Fruit fly (Drosophila melanogaster) whole organism, prepupa: ENCODE measurements around the gene gdl.

Experiments used
- Blimp-1 ChIP-seq: fragments of 200-800 bp; sonication (Bioruptor generic); optimal IDR thresholded peaks from 3 replicates; lab custom pipeline; 2017; ENCODE audit warnings: missing biosample characterization, missing genetic modification characterization, mild to moderate bottlenecking, moderate library complexity, missing genetic modification reagents
- CG10631 ChIP-seq: fragments of 200-800 bp; sonication (Bioruptor generic); optimal IDR thresholded peaks from 2 replicates; lab custom pipeline; 2016; ENCODE audit warnings: missing biosample characterization, missing genetic modification characterization
- CG10669 ChIP-seq: fragments of 200-800 bp; sonication (Bioruptor generic); optimal IDR thresholded peaks from 3 replicates; lab custom pipeline; 2018; ENCODE audit warnings: missing biosample characterization, mild to moderate bottlenecking, missing genetic modification characterization, moderate library complexity
- CG11294 ChIP-seq: fragments of 200-800 bp; sonication (Bioruptor generic); IDR thresholded peaks from 2 replicates; pipeline ENCODE4 v1.3.6; 2022; ENCODE audit warnings: missing biosample characterization, missing genetic modification characterization
- CG11762 ChIP-seq: fragments of 200-800 bp; sonication (Bioruptor generic); optimal IDR thresholded peaks from 3 replicates; lab custom pipeline; 2016; ENCODE audit warnings: missing biosample characterization, missing genetic modification characterization; ENCODE audit not compliant: insufficient read depth
- CG15336 ChIP-seq: fragments of 200-800 bp; sonication (Bioruptor generic); IDR thresholded peaks from 2 replicates; pipeline ENCODE4 v1.3.6; 2022; ENCODE audit warnings: missing biosample characterization, missing genetic modification characterization
- CG1621 ChIP-seq: fragments of 200-800 bp; sonication (Bioruptor generic); optimal IDR thresholded peaks from 3 replicates; lab custom pipeline; 2018; ENCODE audit warnings: missing biosample characterization, mild to moderate bottlenecking, missing genetic modification characterization
- CG16779 ChIP-seq: fragments of 200-800 bp; sonication (Bioruptor generic); optimal IDR thresholded peaks from 3 replicates; lab custom pipeline; 2017; ENCODE audit warnings: missing biosample characterization, mild to moderate bottlenecking, missing genetic modification characterization
- CG3032 ChIP-seq: fragments of 200-800 bp; optimal IDR thresholded peaks from 2 replicates; lab custom pipeline; 2019; ENCODE audit warnings: missing biosample characterization, mild to moderate bottlenecking, missing genetic modification characterization, moderate library complexity
- CG32006 ChIP-seq: fragments of 200-800 bp; sonication (Bioruptor generic); optimal IDR thresholded peaks from 3 replicates; lab custom pipeline; 2017; ENCODE audit warnings: missing biosample characterization, mild to moderate bottlenecking, missing genetic modification characterization
- CG34406 ChIP-seq: fragments of 200-800 bp; sonication (Bioruptor generic); optimal IDR thresholded peaks from 3 replicates; lab custom pipeline; 2016; ENCODE audit warnings: missing biosample characterization, missing genetic modification characterization
- CG4318 ChIP-seq: fragments of 200-800 bp; sonication (Bioruptor generic); optimal IDR thresholded peaks from 3 replicates; lab custom pipeline; 2017; ENCODE audit warnings: missing biosample characterization, mild to moderate bottlenecking, missing genetic modification characterization
- CG6163 ChIP-seq: fragments of 200-800 bp; sonication (Bioruptor generic); IDR thresholded peaks from 3 replicates; pipeline ENCODE4 v1.3.6; 2022; ENCODE audit warnings: missing biosample characterization, missing genetic modification characterization
- CG6792 ChIP-seq: fragments of 200-800 bp; sonication (Bioruptor generic); optimal IDR thresholded peaks from 3 replicates; lab custom pipeline; 2016; ENCODE audit warnings: missing biosample characterization, missing genetic modification characterization
- CG6808 ChIP-seq: fragments of 200-800 bp; sonication (Bioruptor generic); optimal IDR thresholded peaks from 3 replicates; lab custom pipeline; 2017; ENCODE audit warnings: missing biosample characterization, missing genetic modification characterization, mild to moderate bottlenecking, moderate library complexity, missing genetic modification reagents
- CG6854 ChIP-seq: fragments of 200-800 bp; sonication (Bioruptor generic); optimal IDR thresholded peaks from 2 replicates; lab custom pipeline; 2017; ENCODE audit warnings: missing biosample characterization, mild to moderate bottlenecking, missing genetic modification characterization
- CG7368 ChIP-seq: fragments of 200-800 bp; sonication (Bioruptor generic); optimal IDR thresholded peaks from 3 replicates; lab custom pipeline; 2016; ENCODE audit warnings: missing biosample characterization, missing genetic modification characterization
- CG8119 ChIP-seq: fragments of 200-800 bp; sonication (Bioruptor generic); IDR thresholded peaks from 3 replicates; pipeline ENCODE4 v1.3.6; 2022; ENCODE audit warnings: missing biosample characterization, missing genetic modification characterization
- CG9139 ChIP-seq: fragments of 200-800 bp; sonication (Bioruptor generic); optimal IDR thresholded peaks from 3 replicates; lab custom pipeline; 2017; ENCODE audit warnings: missing biosample characterization, mild to moderate bottlenecking, missing genetic modification characterization
- Eip75B ChIP-seq: fragments of 200-800 bp; sonication (Bioruptor generic); optimal IDR thresholded peaks from 3 replicates; lab custom pipeline; 2016; ENCODE audit warnings: missing biosample characterization, missing genetic modification characterization
- Eip78C ChIP-seq: fragments of 200-800 bp; sonication (Bioruptor generic); peaks from one replicate; lab custom pipeline; 2016; ENCODE audit warnings: missing biosample characterization, missing genetic modification characterization
- Eip93F ChIP-seq: fragments of 200-800 bp; sonication (Bioruptor generic); optimal IDR thresholded peaks from 2 replicates; lab custom pipeline; 2016; ENCODE audit warnings: missing biosample characterization, mild to moderate bottlenecking, missing genetic modification characterization
- Ets21C ChIP-seq: fragments of 200-800 bp; sonication (Bioruptor generic); optimal IDR thresholded peaks from 3 replicates; lab custom pipeline; 2016; ENCODE audit warnings: missing biosample characterization, missing genetic modification characterization
- Ets96B ChIP-seq: fragments of 200-800 bp; optimal IDR thresholded peaks from 2 replicates; lab custom pipeline; 2019; ENCODE audit warnings: missing biosample characterization, mild to moderate bottlenecking, missing genetic modification characterization, moderate library complexity
- Hr38 ChIP-seq: sonication (Bioruptor generic); optimal IDR thresholded peaks from 2 replicates; lab custom pipeline; 2016; ENCODE audit warnings: missing biosample characterization, missing genetic modification characterization
- Hr39 ChIP-seq: fragments of 200-800 bp; sonication (Bioruptor generic); optimal IDR thresholded peaks from 2 replicates; lab custom pipeline; 2016; ENCODE audit warnings: missing biosample characterization, missing genetic modification characterization
- Met ChIP-seq: fragments of 200-800 bp; sonication (Bioruptor generic); optimal IDR thresholded peaks from 3 replicates; lab custom pipeline; 2016; ENCODE audit warnings: missing biosample characterization, missing genetic modification characterization
- Sox102F ChIP-seq: fragments of 200-800 bp; sonication (Bioruptor generic); optimal IDR thresholded peaks from 2 replicates; lab custom pipeline; 2016; ENCODE audit warnings: missing biosample characterization, mild to moderate bottlenecking, missing genetic modification characterization
- Sox15 ChIP-seq: fragments of 200-800 bp; sonication (Bioruptor generic); optimal IDR thresholded peaks from 3 replicates; lab custom pipeline; 2016; ENCODE audit warnings: missing biosample characterization, missing genetic modification characterization
- achi ChIP-seq: fragments of 200-800 bp; sonication (Bioruptor generic); optimal IDR thresholded peaks from 3 replicates; lab custom pipeline; 2016; ENCODE audit warnings: missing biosample characterization, missing genetic modification characterization
- cyc ChIP-seq: fragments of 200-800 bp; sonication (Bioruptor generic); optimal IDR thresholded peaks from 3 replicates; lab custom pipeline; 2016; ENCODE audit warnings: missing biosample characterization, missing genetic modification characterization
- dac ChIP-seq: fragments of 200-800 bp; sonication (Bioruptor generic); optimal IDR thresholded peaks from 2 replicates; lab custom pipeline; 2017; ENCODE audit warnings: missing biosample characterization, mild to moderate bottlenecking, missing genetic modification characterization
- eg ChIP-seq: fragments of 200-800 bp; sonication (Bioruptor generic); IDR thresholded peaks from 3 replicates; pipeline ENCODE4 v1.3.6; 2022; ENCODE audit warnings: missing biosample characterization, missing genetic modification characterization
- esn ChIP-seq: fragments of 200-800 bp; sonication (Bioruptor generic); optimal IDR thresholded peaks from 2 replicates; lab custom pipeline; 2016; ENCODE audit warnings: missing biosample characterization, mild to moderate bottlenecking, missing genetic modification characterization, moderate library complexity
- fd59A ChIP-seq: fragments of 200-800 bp; sonication (Bioruptor generic); optimal IDR thresholded peaks from 2 replicates; lab custom pipeline; 2017; ENCODE audit warnings: missing biosample characterization, mild to moderate bottlenecking, missing genetic modification characterization, missing genetic modification reagents
- fd85E ChIP-seq: fragments of 200-800 bp; sonication (Bioruptor generic); optimal IDR thresholded peaks from 3 replicates; lab custom pipeline; 2016; ENCODE audit warnings: missing biosample characterization, missing genetic modification characterization
- fkh ChIP-seq: fragments of 200-800 bp; sonication (Bioruptor generic); optimal IDR thresholded peaks from 3 replicates; lab custom pipeline; 2017; ENCODE audit warnings: missing biosample characterization, mild to moderate bottlenecking, missing genetic modification characterization, moderate library complexity
- net ChIP-seq: fragments of 200-800 bp; sonication (Bioruptor generic); optimal IDR thresholded peaks from 3 replicates; lab custom pipeline; 2016; ENCODE audit warnings: missing biosample characterization, missing genetic modification characterization
- pdm3 ChIP-seq: fragments of 200-800 bp; sonication (Bioruptor generic); optimal IDR thresholded peaks from 3 replicates; lab custom pipeline; 2016; ENCODE audit warnings: missing biosample characterization, missing genetic modification characterization
- salr ChIP-seq, 2 experiments: fragments of 200-800 bp; sonication (Bioruptor generic); optimal IDR thresholded peaks; 3 replicates each; lab custom pipeline; 2016 to 2018; ENCODE audit warnings: missing biosample characterization in 2 of 2, missing genetic modification characterization in 2 of 2, mild to moderate bottlenecking in 1 of 2
- ss ChIP-seq, 2 experiments: fragments of 200-800 bp; sonication (Bioruptor generic); optimal IDR thresholded peaks; 2 replicates in 1 of 2; 3 replicates in 1 of 2; lab custom pipeline; 2017 to 2018; ENCODE audit warnings: mild to moderate bottlenecking in 2 of 2, missing biosample characterization in 2 of 2, missing genetic modification characterization in 2 of 2, moderate library complexity in 1 of 2
- svp ChIP-seq: fragments of 200-800 bp; sonication (Bioruptor generic); peaks from one replicate; lab custom pipeline; 2016; ENCODE audit warnings: missing biosample characterization, missing genetic modification characterization
- topi ChIP-seq: fragments of 200-800 bp; sonication (Bioruptor generic); optimal IDR thresholded peaks from 3 replicates; lab custom pipeline; 2016; ENCODE audit warnings: missing biosample characterization, missing genetic modification characterization

The gdl gene

DNA sequence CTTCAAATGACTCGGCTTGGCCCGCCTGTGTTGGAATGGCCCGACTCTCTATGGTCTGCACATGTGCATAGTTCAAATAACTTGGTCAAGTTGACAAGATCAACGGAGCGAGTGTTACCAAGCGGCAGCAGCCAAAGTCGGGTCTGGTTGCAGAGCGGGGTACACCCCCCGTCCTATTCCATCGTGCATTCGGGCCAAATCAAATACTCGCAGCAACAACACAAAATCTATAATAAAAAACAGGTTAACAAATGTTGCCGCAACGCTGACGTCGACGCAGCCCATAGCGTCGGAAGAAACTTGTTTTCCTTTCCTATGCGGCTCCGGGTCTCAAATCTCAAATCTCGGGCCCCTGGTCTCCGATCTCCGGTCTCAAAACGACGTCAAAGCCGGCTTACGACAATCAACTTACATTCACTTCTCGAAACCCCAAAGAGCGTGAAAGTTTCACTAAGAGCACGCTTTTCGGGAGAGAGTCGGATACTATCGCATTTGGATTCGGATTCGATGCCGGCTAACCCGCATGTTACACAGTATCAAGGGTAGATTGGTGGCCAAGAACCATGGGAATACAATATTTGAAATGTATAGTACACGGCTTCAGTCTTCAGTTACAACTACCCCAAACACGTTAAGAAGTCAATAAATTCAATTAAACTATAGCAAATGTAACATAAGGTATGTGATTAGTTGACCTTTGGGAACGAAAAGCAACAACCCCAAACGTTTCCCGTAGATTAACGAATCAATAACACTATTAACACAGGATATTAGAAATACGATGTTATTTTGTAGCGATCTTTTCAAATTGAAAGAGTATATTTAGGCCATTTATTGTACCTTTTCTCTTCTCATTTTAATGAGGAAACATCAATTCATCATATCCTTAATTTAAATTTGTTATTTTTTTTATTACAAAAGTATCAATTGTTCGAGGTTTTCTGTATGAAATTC, 25.3 kb downstream of the gdl start (continued):
- TF ChIP-seq CG7368 (GFP tag; lab: Kevin White, UChicago) (peak; percentile 44), ss (GFP tag; optimal IDR thresholded peaks at IDR 0.05; lab: Kevin White, UChicago) (peak; percentile 57 to 75), CG15336 (GFP tag; lab: Robert Waterston, UW) (peak; percentile 28; the same call in 1 of the 2 replicates), achi (GFP tag; lab: Kevin White, UChicago) (peak; percentile 67), Ets96B (peak; percentile 62), net (GFP tag; lab: Kevin White, UChicago) (peak; percentile 79), Eip75B (GFP tag; lab: Kevin White, UChicago) (peak; percentile 76), CG6808 (GFP tag; lab: Kevin White, UChicago) (peak; percentile 78), CG16779 (tag; lab: Kevin White, UChicago) (peak; percentile 68), CG11294 (peak; percentile 37; the same call in 1 of the 2 replicates), CG6163 (GFP tag; lab: Robert Waterston, UW) (peak; percentile 8; the same call in 1 of the 3 replicates), pdm3 (GFP tag; lab: Kevin White, UChicago) (peak; percentile 79), svp (peak; percentile 93), eg (GFP tag; lab: Robert Waterston, UW) (peak; percentile 30; the same call in 1 of the 3 replicates), CG6792 (GFP tag; lab: Kevin White, UChicago) (peak; percentile 71), CG32006 (GFP tag; lab: Kevin White, UChicago) (peak; percentile 90), esn (GFP tag; lab: Kevin White, UChicago) (peak; percentile 87), Hr39 (peak; percentile 81), CG1621 (peak; percentile 64), CG4318 (GFP tag; lab: Kevin White, UChicago) (peak; percentile 60), Blimp-1 (GFP tag; lab: Kevin White, UChicago) (peak; percentile 34), Eip78C (GFP tag; lab: Kevin White, UChicago) (peak; percentile 95), Eip93F (GFP tag; lab: Kevin White, UChicago) (no peak), CG34406 (GFP tag; lab: Kevin White, UChicago) (peak; percentile 76), fkh (GFP tag; lab: Kevin White, UChicago) (peak; percentile 23), cyc (GFP tag; lab: Kevin White, UChicago) (peak; percentile 77)

DNA sequence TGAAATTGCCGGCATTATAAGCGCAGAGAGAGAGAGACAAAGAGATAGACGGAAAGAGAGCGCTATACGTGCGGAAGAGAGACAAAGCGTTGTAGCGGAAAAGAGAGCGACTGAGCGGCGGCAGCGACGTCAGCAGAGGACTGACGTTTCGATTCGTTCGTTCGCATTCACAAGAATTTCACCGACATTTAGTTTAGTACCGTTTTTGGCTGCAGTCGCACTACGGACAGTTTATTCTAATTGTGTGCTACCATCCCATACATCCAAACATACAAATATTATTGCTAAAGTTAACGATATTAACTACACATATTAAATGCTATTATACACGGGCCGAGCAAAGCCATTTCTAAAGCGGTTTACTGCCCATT, 26.0 kb downstream of the gdl start, which contains the start of gene CrebA:
TSS of gene CrebA (plus strand) at position 168 of the 371 bp plus-strand sequence.
- TF ChIP-seq CG1621 (peak; percentile 17), CG15336 (GFP tag; lab: Robert Waterston, UW) (no peak), CG6163 (GFP tag; lab: Robert Waterston, UW) (peak; percentile 18; the same call in 1 of the 3 replicates), Ets21C (GFP tag; lab: Kevin White, UChicago) (no peak), eg (GFP tag; lab: Robert Waterston, UW) (peak; percentile 13; the same call in 2 of the 3 replicates)

DNA sequence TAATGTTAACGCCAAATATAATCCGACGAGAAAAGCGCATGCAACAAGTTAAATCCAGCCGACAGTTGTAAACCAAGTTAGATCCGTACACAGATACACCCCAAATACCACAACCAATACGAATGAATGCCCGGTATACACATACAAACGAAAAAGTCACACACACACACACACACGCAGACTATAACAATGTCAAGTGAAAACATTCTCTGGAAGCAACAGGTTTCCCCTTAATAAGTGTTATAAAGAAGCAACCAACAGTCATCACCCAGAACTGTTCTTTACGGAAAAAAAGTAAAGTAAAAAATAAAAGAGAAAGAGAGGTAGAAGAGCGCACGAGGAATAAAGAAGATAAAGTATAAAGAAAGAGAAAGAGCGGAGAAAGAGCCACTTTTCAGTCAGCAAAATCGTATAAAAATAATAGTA, 26.6 kb downstream of the gdl start:
- TF ChIP-seq CG11762 (GFP tag; lab: Kevin White, UChicago) (no peak), cyc (GFP tag; lab: Kevin White, UChicago) (no peak), esn (GFP tag; lab: Kevin White, UChicago) (no peak), svp (no peak), Eip93F (GFP tag; lab: Kevin White, UChicago) (peak; percentile 23), Sox15 (GFP tag; lab: Kevin White, UChicago) (no peak), Ets21C (GFP tag; lab: Kevin White, UChicago) (no peak), CG6854 (no peak), topi (GFP tag; lab: Kevin White, UChicago) (no peak), dac (GFP tag; lab: Kevin White, UChicago) (no peak), pdm3 (GFP tag; lab: Kevin White, UChicago) (no peak), CG8119 (GFP tag; lab: Robert Waterston, UW) (0 out of 3 replicates have a peak, but pooled peaks have one; percentile 18), Hr38 (no peak), CG10669 (GFP tag; lab: Kevin White, UChicago) (no peak), CG3032 (no peak), Eip78C (GFP tag; lab: Kevin White, UChicago) (peak; percentile 29), Hr39 (no peak), CG9139 (GFP tag; lab: Kevin White, UChicago) (no peak), CG6808 (GFP tag; lab: Kevin White, UChicago) (peak; percentile 25), CG10631 (GFP tag; lab: Kevin White, UChicago) (no peak), fd85E (no peak), CG32006 (GFP tag; lab: Kevin White, UChicago) (no peak), salr (GFP tag; optimal IDR thresholded peaks at IDR 0.05; lab: Kevin White, UChicago) (no peak), Met (no peak), Sox102F (GFP tag; lab: Kevin White, UChicago) (no peak), fd59A (GFP tag; lab: Kevin White, UChicago) (no peak), Blimp-1 (GFP tag; lab: Kevin White, UChicago) (peak; percentile 8), Eip75B (GFP tag; lab: Kevin White, UChicago) (no peak)
